Worm (Caenorhabditis elegans): ENCODE results near the gene F35D11.1.

The F35D11.1 gene

DNA sequence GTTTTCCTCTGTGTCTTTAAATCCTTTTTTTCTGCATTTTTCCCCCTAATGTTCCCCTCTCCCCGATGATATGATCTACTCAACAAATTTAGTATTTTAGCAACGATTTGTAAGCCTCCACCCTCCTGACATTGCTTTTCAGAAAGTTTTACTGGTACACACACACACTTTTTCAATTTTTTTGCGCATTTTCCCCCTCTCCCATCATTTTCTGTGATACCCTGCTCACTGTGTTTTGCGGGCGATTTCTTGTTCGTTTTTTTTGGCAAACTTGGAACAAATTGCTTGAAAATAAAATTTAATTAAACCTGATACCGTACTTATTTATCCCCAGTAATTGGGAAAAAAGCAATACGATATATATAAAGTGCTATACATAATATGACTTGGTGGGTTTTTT, 36.0 kb upstream of the F35D11.1 start (continued):
- TF ChIP-seq sea-2 (GFP tag; IDR thresholded peaks at IDR 0.05) (no peak), F55B11.4 (tag; optimal IDR thresholded peaks at IDR 0.05; ENCODE audit: borderline replicate concordance, insufficient read depth) (no peak), lsy-27 (tag; optimal IDR thresholded peaks at IDR 0.05; ENCODE audit: borderline replicate concordance, insufficient read depth) (no peak), ztf-22 (GFP tag; optimal IDR thresholded peaks at IDR 0.05) (no peak), pbrm-1 (GFP tag; IDR thresholded peaks at IDR 0.05) (peak; percentile 70), ztf-3 (GFP tag; optimal IDR thresholded peaks at IDR 0.05) (no peak), ceh-58 (GFP tag; IDR thresholded peaks at IDR 0.05) (no peak), ztf-25 (GFP tag; IDR thresholded peaks at IDR 0.05) (peak; percentile 71; the same call in 1 of the 2 replicates), ceh-79 (tag; optimal IDR thresholded peaks at IDR 0.05) (no peak), attf-6 (GFP tag; IDR thresholded peaks at IDR 0.05) (no peak), nhr-120 (GFP tag; IDR thresholded peaks at IDR 0.05) (no peak), mcd-1 (GFP tag; IDR thresholded peaks at IDR 0.05) (no peak), Y56A3A.18 (GFP tag; IDR thresholded peaks at IDR 0.05) (no peak), unc-62 (GFP tag; optimal IDR thresholded peaks at IDR 0.05) (no peak), nhr-90 (tag; optimal IDR thresholded peaks at IDR 0.05) (no peak), cebp-2 (GFP tag; IDR thresholded peaks at IDR 0.05) (no peak), cebp-1 (GFP tag; IDR thresholded peaks at IDR 0.05) (no peak), cebp-1 (tag; optimal IDR thresholded peaks at IDR 0.05) (peak; percentile 40), F52B5.7 (tag; optimal IDR thresholded peaks at IDR 0.05) (no peak), T26A5.8 (tag; optimal IDR thresholded peaks at IDR 0.05) (no peak), fkh-3 (tag; optimal IDR thresholded peaks at IDR 0.05) (no peak), egrh-3 (GFP tag; IDR thresholded peaks at IDR 0.05) (no peak), Y79H2A.3 (GFP tag; conservative IDR thresholded peaks at IDR 0.05) (peak; percentile 60; the same call in 1 of the 2 replicates), hlh-26 (GFP tag; conservative IDR thresholded peaks at IDR 0.05) (no peak), nfya-1 (tag; optimal IDR thresholded peaks at IDR 0.05; ENCODE audit: borderline replicate concordance, insufficient read depth) (no peak), lag-1 (GFP tag; IDR thresholded peaks at IDR 0.05) (no peak), hrde-1 (tag; optimal IDR thresholded peaks at IDR 0.05; ENCODE audit: borderline replicate concordance) (no peak), die-1 (tag; optimal IDR thresholded peaks at IDR 0.05) (no peak), B0336.3 (GFP tag; IDR thresholded peaks at IDR 0.05) (peak; percentile 52; the same call in 1 of the 2 replicates), D2030.7 (GFP tag; IDR thresholded peaks at IDR 0.05) (no peak), ceh-27 (GFP tag; optimal IDR thresholded peaks at IDR 0.05) (no peak), ets-4 (GFP tag; optimal IDR thresholded peaks at IDR 0.05) (no peak), B0261.1 (tag; optimal IDR thresholded peaks at IDR 0.05) (no peak), nhr-179 (tag; optimal IDR thresholded peaks at IDR 0.05) (no peak), repo-1 (tag; optimal IDR thresholded peaks at IDR 0.05) (no peak), hlh-12 (tag; optimal IDR thresholded peaks at IDR 0.05) (no peak), F57C9.4 (tag; optimal IDR thresholded peaks at IDR 0.05) (no peak), aptf-2 (GFP tag; conservative IDR thresholded peaks at IDR 0.05) (0 out of 2 replicates have a peak, but pooled peaks have one; percentile 20), nhr-27 (tag; optimal IDR thresholded peaks at IDR 0.05) (no peak), tbx-9 (tag; optimal IDR thresholded peaks at IDR 0.05; ENCODE audit: borderline replicate concordance) (no peak), F37B4.10 (GFP tag; IDR thresholded peaks at IDR 0.05) (no peak), sdz-38 (tag; optimal IDR thresholded peaks at IDR 0.05) (no peak), mxl-1 (tag; optimal IDR thresholded peaks at IDR 0.05) (no peak), rcor-1 (GFP tag; IDR thresholded peaks at IDR 0.05) (no peak), dpff-1 (tag; optimal IDR thresholded peaks at IDR 0.05) (no peak), aptf-3 (GFP tag; IDR thresholded peaks at IDR 0.05) (0 out of 2 replicates have a peak, but pooled peaks have one; percentile 42), snpc-3.4 (tag; optimal IDR thresholded peaks at IDR 0.05) (no peak), gei-17 (GFP tag; optimal IDR thresholded peaks at IDR 0.05) (no peak), mes-4 (tag; optimal IDR thresholded peaks at IDR 0.05) (no peak), ekl-4 (GFP tag; IDR thresholded peaks at IDR 0.05) (0 out of 2 replicates have a peak, but pooled peaks have one; percentile 48)

Data from whole organism, young adult.